Worm (Caenorhabditis elegans): ENCODE results near the gene ced-6.
A peak's percentile ranks its signal among the peaks of the same experiment; 100 is the strongest.

The ced-6 gene

ce11 chrIII:5591668-5592149 is 3.9 kb upstream of the ced-6 start, which contains the start of the genes ddx-15 and ucr-1 (continued):
- TF ChIP-seq unc-62 (GFP tag; optimal IDR thresholded peaks at IDR 0.05), result no peak
- no peak for TF ChIP-seq C34B4.2 (tag; optimal IDR thresholded peaks at IDR 0.05)
- TF ChIP-seq hlh-17 (GFP tag; optimal IDR thresholded peaks at IDR 0.05; ENCODE audit: borderline replicate concordance), result no peak
- no peak for TF ChIP-seq zag-1 (tag; optimal IDR thresholded peaks at IDR 0.05)
- no peak for TF ChIP-seq unc-30 (tag; optimal IDR thresholded peaks at IDR 0.05)
- no peak for TF ChIP-seq alr-1 (tag; optimal IDR thresholded peaks at IDR 0.05; ENCODE audit: borderline replicate concordance)
- TF ChIP-seq sox-4 (tag; optimal IDR thresholded peaks at IDR 0.05), result no peak
- peak; percentile 61 for TF ChIP-seq lin-15B (tag; optimal IDR thresholded peaks at IDR 0.05)
- no peak for TF ChIP-seq tlp-1 (tag; optimal IDR thresholded peaks at IDR 0.05)
- TF ChIP-seq fos-1 (tag; optimal IDR thresholded peaks at IDR 0.05), result peak; percentile 43
- no peak for TF ChIP-seq elt-3 (tag; optimal IDR thresholded peaks at IDR 0.05)
- no peak for TF ChIP-seq nhr-237 (tag; optimal IDR thresholded peaks at IDR 0.05)
- peak; percentile 78 for TF ChIP-seq nhr-47 (tag; optimal IDR thresholded peaks at IDR 0.05)
- no peak for TF ChIP-seq fkh-10 (GFP tag; optimal IDR thresholded peaks at IDR 0.05)
- peak; percentile 22 for TF ChIP-seq jun-1 (tag; optimal IDR thresholded peaks at IDR 0.05)
- no peak for TF ChIP-seq aly-2 (tag; optimal IDR thresholded peaks at IDR 0.05)
- TF ChIP-seq nhr-19 (GFP tag; conservative IDR thresholded peaks at IDR 0.05), result peak; percentile 65
- TF ChIP-seq dsc-1 (tag; optimal IDR thresholded peaks at IDR 0.05), result peak; percentile 45
- no peak for TF ChIP-seq aha-1 (tag; optimal IDR thresholded peaks at IDR 0.05)
- peak; percentile 17 for TF ChIP-seq vab-15 (tag; optimal IDR thresholded peaks at IDR 0.05)
- TF ChIP-seq ztf-4 (tag; optimal IDR thresholded peaks at IDR 0.05), result no peak
- TF ChIP-seq snu-23 (GFP tag; optimal IDR thresholded peaks at IDR 0.05), result peak; percentile 78
- TF ChIP-seq xbp-1 (tag; optimal IDR thresholded peaks at IDR 0.05), result peak; percentile 73
- TF ChIP-seq lin-35 (GFP tag; optimal IDR thresholded peaks at IDR 0.05), result peak; percentile 82 to 85
- TF ChIP-seq fkh-4 (tag; optimal IDR thresholded peaks at IDR 0.05; ENCODE audit: borderline replicate concordance), result no peak
- peak; percentile 73 for TF ChIP-seq rnt-1 (tag; optimal IDR thresholded peaks at IDR 0.05)
- no peak for TF ChIP-seq sptf-1 (tag; optimal IDR thresholded peaks at IDR 0.05)
- TF ChIP-seq lin-14 (GFP tag; optimal IDR thresholded peaks at IDR 0.05), result peak; percentile 75
- TF ChIP-seq C04F5.9 (tag; optimal IDR thresholded peaks at IDR 0.05), result peak; percentile 0
- TF ChIP-seq tbx-2 (tag; optimal IDR thresholded peaks at IDR 0.05), result peak; percentile 55
- TF ChIP-seq blmp-1 (tag; optimal IDR thresholded peaks at IDR 0.05), result no peak
- TF ChIP-seq lir-3 (tag; optimal IDR thresholded peaks at IDR 0.05; ENCODE audit: poor library complexity), result peak; percentile 39
- TF ChIP-seq mep-1 (tag; optimal IDR thresholded peaks at IDR 0.05), result no peak
- TF ChIP-seq ceh-88 (GFP tag; IDR thresholded peaks at IDR 0.05), result no peak; the same call in 1 of the 2 replicates
- TF ChIP-seq ama-1 (optimal IDR thresholded peaks at IDR 0.05), result no peak
- peak; percentile 73 for TF ChIP-seq nhr-85 (tag)
- peak; percentile 69 for TF ChIP-seq unc-86 (tag; optimal IDR thresholded peaks at IDR 0.05)
- peak; percentile 15 for TF ChIP-seq pax-3 (tag; optimal IDR thresholded peaks at IDR 0.05)
- no peak for TF ChIP-seq ceh-8 (GFP tag; optimal IDR thresholded peaks at IDR 0.05)
- peak; percentile 69 to 78 (median 72) for TF ChIP-seq dpl-1 (GFP tag; optimal IDR thresholded peaks at IDR 0.05)
- TF ChIP-seq grh-1 (GFP tag; IDR thresholded peaks at IDR 0.05), result no peak; the same call in 1 of the 2 replicates
- no peak for TF ChIP-seq hlh-4 (tag; optimal IDR thresholded peaks at IDR 0.05)
- peak; percentile 39 for TF ChIP-seq skn-1 (tag; optimal IDR thresholded peaks at IDR 0.05)
- TF ChIP-seq lsy-2 (tag; optimal IDR thresholded peaks at IDR 0.05), result peak; percentile 85
- TF ChIP-seq nhr-11 (tag; optimal IDR thresholded peaks at IDR 0.05), result no peak
- no peak for TF ChIP-seq lin-39 (tag; optimal IDR thresholded peaks at IDR 0.05)
- TF ChIP-seq nhr-71 (tag; optimal IDR thresholded peaks at IDR 0.05), result peak; percentile 83
- TF ChIP-seq nhr-28 (tag; optimal IDR thresholded peaks at IDR 0.05), result no peak
- TF ChIP-seq swsn-7 (tag; optimal IDR thresholded peaks at IDR 0.05), result peak; percentile 66
- TF ChIP-seq ceh-82 (tag; optimal IDR thresholded peaks at IDR 0.05), result peak; percentile 1 to 79 (median 37)
- TF ChIP-seq irx-1 (tag; optimal IDR thresholded peaks at IDR 0.05), result peak; percentile 42
- no peak for TF ChIP-seq pqm-1 (tag; optimal IDR thresholded peaks at IDR 0.05)

Measured in whole organism, L1 larva.